Fruit fly (Drosophila melanogaster) whole organism, wandering third instar larva: Measurements from ENCODE around the gene CG3909.

Source experiments
- CG9705 ChIP-seq: fragments of 200-800 bp; sonication (Bioruptor generic); optimal IDR thresholded peaks from 2 replicates; lab custom pipeline; 2018; ENCODE audit warnings: missing biosample characterization, mild to moderate bottlenecking, missing genetic modification characterization
- Hnf4 ChIP-seq: fragments of 200-800 bp; sonication (Bioruptor generic); optimal IDR thresholded peaks from 2 replicates; lab custom pipeline; 2016; ENCODE audit warnings: missing biosample characterization, mild to moderate bottlenecking, missing genetic modification characterization
- N ChIP-seq: fragments of >200 bp; optimal IDR thresholded peaks from 2 replicates; lab custom pipeline; 2018; ENCODE audit warnings: missing biosample characterization, missing external identifiers, missing genetic modification characterization
- Vsx2 ChIP-seq: fragments of 200-300, 225-300 bp; sonication (Bioruptor generic); optimal IDR thresholded peaks from 2 replicates; lab custom pipeline; 2018; ENCODE audit warnings: missing biosample characterization, missing genetic modification characterization; ENCODE audit not compliant: partially characterized antibody
- pan ChIP-seq: fragments of >200 bp; optimal IDR thresholded peaks from 2 replicates; lab custom pipeline; 2017
- psq ChIP-seq: fragments of 200-800 bp; sonication (Bioruptor generic); optimal IDR thresholded peaks from 3 replicates; lab custom pipeline; 2017; ENCODE audit warnings: missing biosample characterization, mild to moderate bottlenecking, missing genetic modification characterization, moderate library complexity

dm6 chr3R:10055951-10056350, 12.9 kb downstream of the CG3909 start, which contains the start of gene Npc2d:
- no peak for TF ChIP-seq psq (GFP tag; lab: Kevin White, UChicago)
- no peak for TF ChIP-seq CG9705
- TF ChIP-seq pan: no peak
- no peak for TF ChIP-seq Vsx2 (GFP tag; lab: Kevin White, UChicago)
- no peak for TF ChIP-seq N (GFP tag; lab: Kevin White, UChicago)
- no peak for TF ChIP-seq Hnf4 (GFP tag; lab: Kevin White, UChicago)
